Worm (Caenorhabditis elegans) whole organism, mixed stage, embryonic: ENCODE results near the gene M153.3.

Source experiments
- bed-3 ChIP-seq: fragments of 200-800 bp; sonication (Bioruptor generic); optimal IDR thresholded peaks from 3 replicates; lab custom pipeline; 2018; ENCODE audit warnings: mild to moderate bottlenecking, missing genetic modification characterization, moderate library complexity, missing compliant biosample characterization
- ceh-43 ChIP-seq: fragments of 200-800 bp; sonication (Bioruptor generic); optimal IDR thresholded peaks from 2 replicates; lab custom pipeline; 2018; ENCODE audit warnings: mild to moderate bottlenecking, missing genetic modification characterization, moderate library complexity, missing compliant biosample characterization
- ces-1 ChIP-seq: fragments of 150-350 bp; optimal IDR thresholded peaks from 2 replicates; lab custom pipeline; 2014; ENCODE audit warnings: missing biosample characterization, missing genetic modification reagents, missing genetic modification characterization
- cnd-1 ChIP-seq: fragments of 200-800 bp; sonication (Bioruptor generic); optimal IDR thresholded peaks from 2 replicates; lab custom pipeline; 2018; ENCODE audit warnings: mild to moderate bottlenecking, missing genetic modification characterization, missing compliant biosample characterization
- drap-1 ChIP-seq: fragments of 200-800 bp; sonication (Bioruptor generic); optimal IDR thresholded peaks from 3 replicates; lab custom pipeline; 2018; ENCODE audit warnings: mild to moderate bottlenecking, missing genetic modification characterization, missing compliant biosample characterization
- elt-1 ChIP-seq: sonication (generic microtip); optimal IDR thresholded peaks from 2 replicates; lab custom pipeline; 2017; ENCODE audit warnings: missing genetic modification characterization, mild to moderate bottlenecking, missing compliant biosample characterization, antibody characterized with exemption, moderate library complexity, borderline replicate concordance; ENCODE audit not compliant: insufficient read depth
- elt-3 ChIP-seq: fragments of 150-350 bp; optimal IDR thresholded peaks from 2 replicates; lab custom pipeline; 2014; ENCODE audit warnings: missing biosample characterization, missing genetic modification characterization
- flh-1 ChIP-seq: fragments of 200-800 bp; sonication (Bioruptor generic); optimal IDR thresholded peaks from 2 replicates; lab custom pipeline; 2018; ENCODE audit warnings: mild to moderate bottlenecking, missing genetic modification characterization, moderate library complexity, missing compliant biosample characterization
- ham-2 ChIP-seq: fragments of 200-800 bp; sonication (Bioruptor generic); optimal IDR thresholded peaks from 2 replicates; lab custom pipeline; 2018; ENCODE audit warnings: mild to moderate bottlenecking, missing genetic modification characterization, missing compliant biosample characterization
- hlh-1 ChIP-seq: fragments of 150-350 bp; optimal IDR thresholded peaks from 2 replicates; lab custom pipeline; 2014; ENCODE audit warnings: missing biosample characterization, missing genetic modification reagents, missing genetic modification characterization
- lin-13 ChIP-seq: fragments of 150-350 bp; optimal IDR thresholded peaks from 2 replicates; lab custom pipeline; 2014; ENCODE audit warnings: missing biosample characterization, missing genetic modification characterization
- lsy-2 ChIP-seq: fragments of 150-350 bp; optimal IDR thresholded peaks from 2 replicates; lab custom pipeline; 2014; ENCODE audit warnings: missing biosample characterization, missing genetic modification characterization
- mab-5 ChIP-seq: fragments of 150-350 bp; optimal IDR thresholded peaks from 2 replicates; lab custom pipeline; 2014; ENCODE audit warnings: missing biosample characterization, missing genetic modification characterization
- mls-2 ChIP-seq: sonication (generic microtip); optimal IDR thresholded peaks from 2 replicates; lab custom pipeline; 2016; ENCODE audit warnings: mild to moderate bottlenecking, missing genetic modification characterization, moderate library complexity, missing compliant biosample characterization
- nhr-12 ChIP-seq: fragments of 150-350 bp; optimal IDR thresholded peaks from 2 replicates; lab custom pipeline; 2014; ENCODE audit warnings: missing biosample characterization, missing genetic modification characterization
- nhr-237 ChIP-seq: fragments of 150-350 bp; optimal IDR thresholded peaks from 2 replicates; lab custom pipeline; 2014; ENCODE audit warnings: missing biosample characterization, missing genetic modification characterization
- nhr-28 ChIP-seq: fragments of 150-350 bp; optimal IDR thresholded peaks from 2 replicates; lab custom pipeline; 2014; ENCODE audit warnings: missing biosample characterization, missing genetic modification characterization
- pha-4 ChIP-seq: fragments of 150-350 bp; optimal IDR thresholded peaks from 2 replicates; lab custom pipeline; 2018; ENCODE audit warnings: missing biosample characterization, missing genetic modification reagents, missing genetic modification characterization
- sem-2 ChIP-seq: fragments of 200-800 bp; sonication (Bioruptor generic); optimal IDR thresholded peaks from 2 replicates; lab custom pipeline; 2018; ENCODE audit warnings: mild to moderate bottlenecking, missing genetic modification characterization, missing compliant biosample characterization
- snpc-4 ChIP-seq: fragments of 150-350 bp; optimal IDR thresholded peaks from 2 replicates; lab custom pipeline; 2014; ENCODE audit warnings: missing biosample characterization, missing genetic modification characterization
- tbx-8 ChIP-seq: fragments of 200-800 bp; sonication (Bioruptor generic); optimal IDR thresholded peaks from 2 replicates; lab custom pipeline; 2018; ENCODE audit warnings: mild to moderate bottlenecking, missing genetic modification characterization, moderate library complexity, missing compliant biosample characterization
- unc-120 ChIP-seq: sonication (generic microtip); optimal IDR thresholded peaks from 2 replicates; lab custom pipeline; 2017; ENCODE audit warnings: missing genetic modification characterization, missing compliant biosample characterization; ENCODE audit not compliant: poor library complexity, severe bottlenecking
- unc-39 ChIP-seq: fragments of 150-350 bp; optimal IDR thresholded peaks from 2 replicates; lab custom pipeline; 2014; ENCODE audit warnings: missing biosample characterization, missing genetic modification characterization
- unc-62 ChIP-seq: fragments of 150-350 bp; optimal IDR thresholded peaks from 2 replicates; lab custom pipeline; 2014; ENCODE audit warnings: missing biosample characterization, missing genetic modification reagents, missing genetic modification characterization
- ztf-11 ChIP-seq: fragments of 150-350 bp; optimal IDR thresholded peaks from 2 replicates; lab custom pipeline; 2014; ENCODE audit warnings: missing biosample characterization, missing genetic modification characterization

Gene M153.3

DNA sequence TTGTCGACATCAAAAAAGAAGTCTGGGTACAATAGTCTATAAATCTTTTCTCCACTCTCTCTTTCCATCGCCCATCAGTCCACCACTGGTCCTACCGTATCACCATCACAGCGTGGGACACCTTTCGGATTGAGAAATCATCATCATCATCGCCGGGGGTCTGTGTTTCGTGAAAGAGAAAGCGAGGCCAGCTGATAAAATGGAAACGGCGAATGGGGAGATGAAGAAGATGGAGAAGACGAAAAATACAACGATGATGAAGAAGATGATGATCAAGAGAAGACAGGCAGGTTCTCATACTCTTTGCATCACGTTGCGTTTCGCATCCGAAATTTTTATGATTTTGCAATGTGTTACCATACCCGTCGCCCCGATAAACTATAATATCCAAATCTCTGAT is 33.7 kb downstream of the M153.3 start:
- TF ChIP-seq sem-2 (GFP tag; lab: Kevin White, UChicago) (no peak), ztf-11 (no peak), ceh-43 (GFP tag; lab: Kevin White, UChicago) (no peak), lin-13 (no peak), unc-120 (no peak), elt-3 (tag; lab: Kevin White, UChicago) (peak; percentile 9), ham-2 (GFP tag; lab: Kevin White, UChicago) (peak; percentile 31), unc-62 (GFP tag; lab: Kevin White, UChicago) (peak; percentile 42)

DNA sequence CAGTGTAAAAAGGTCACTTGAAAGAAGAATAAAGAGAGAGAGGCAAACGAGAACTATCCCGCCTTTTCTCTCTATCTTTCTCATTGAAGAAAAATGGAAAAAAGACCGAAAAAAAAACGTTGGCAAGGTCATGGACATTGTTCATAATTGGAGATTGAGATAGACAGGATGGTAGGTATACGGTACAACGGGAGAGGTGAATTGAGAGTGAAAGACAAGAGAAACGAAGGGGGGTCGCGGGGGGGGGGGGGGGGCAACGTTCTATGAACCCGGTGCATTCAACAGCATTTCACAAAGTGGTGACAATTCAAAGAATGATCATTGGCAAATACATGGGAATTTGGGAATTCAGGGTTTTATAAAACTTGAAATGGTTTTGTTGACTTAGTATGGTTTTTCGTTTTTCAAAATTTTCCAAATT is 34.2 kb downstream of the M153.3 start:
- TF ChIP-seq bed-3 (no peak), mls-2 (tag; lab: Kevin White, UChicago) (peak; percentile 2)

DNA sequence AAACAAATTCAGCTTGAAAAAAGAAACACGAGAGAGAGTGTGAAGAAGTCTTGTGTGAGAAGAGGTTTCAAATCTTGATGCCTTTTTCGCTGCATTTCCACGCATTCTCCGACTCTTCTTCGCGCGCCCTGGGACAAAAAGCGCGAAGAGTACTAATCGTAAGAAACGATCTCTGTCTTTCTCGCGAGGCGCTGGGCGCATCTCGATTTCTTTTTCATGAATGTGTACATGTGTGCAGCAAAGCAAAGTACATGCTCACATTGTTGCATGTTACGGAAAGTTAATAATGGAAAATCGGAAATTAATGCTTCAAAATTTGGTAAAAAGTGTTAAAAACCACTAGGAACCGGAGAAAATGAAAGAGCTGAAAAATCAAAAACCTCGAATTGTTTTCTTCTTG is 34.9 kb downstream of the M153.3 start:
- TF ChIP-seq hlh-1 (tag; lab: Kevin White, UChicago) (no peak), nhr-12 (no peak), nhr-237 (tag; lab: Kevin White, UChicago) (no peak), unc-39 (tag; lab: Kevin White, UChicago) (no peak), snpc-4 (no peak), mab-5 (tag; lab: Kevin White, UChicago) (no peak), elt-1 (tag; lab: Kevin White, UChicago) (no peak), ces-1 (GFP tag; lab: Kevin White, UChicago) (no peak), drap-1 (GFP tag; lab: Kevin White, UChicago) (no peak), lsy-2 (tag; lab: Kevin White, UChicago) (no peak), cnd-1 (tag; lab: Kevin White, UChicago) (no peak)

DNA sequence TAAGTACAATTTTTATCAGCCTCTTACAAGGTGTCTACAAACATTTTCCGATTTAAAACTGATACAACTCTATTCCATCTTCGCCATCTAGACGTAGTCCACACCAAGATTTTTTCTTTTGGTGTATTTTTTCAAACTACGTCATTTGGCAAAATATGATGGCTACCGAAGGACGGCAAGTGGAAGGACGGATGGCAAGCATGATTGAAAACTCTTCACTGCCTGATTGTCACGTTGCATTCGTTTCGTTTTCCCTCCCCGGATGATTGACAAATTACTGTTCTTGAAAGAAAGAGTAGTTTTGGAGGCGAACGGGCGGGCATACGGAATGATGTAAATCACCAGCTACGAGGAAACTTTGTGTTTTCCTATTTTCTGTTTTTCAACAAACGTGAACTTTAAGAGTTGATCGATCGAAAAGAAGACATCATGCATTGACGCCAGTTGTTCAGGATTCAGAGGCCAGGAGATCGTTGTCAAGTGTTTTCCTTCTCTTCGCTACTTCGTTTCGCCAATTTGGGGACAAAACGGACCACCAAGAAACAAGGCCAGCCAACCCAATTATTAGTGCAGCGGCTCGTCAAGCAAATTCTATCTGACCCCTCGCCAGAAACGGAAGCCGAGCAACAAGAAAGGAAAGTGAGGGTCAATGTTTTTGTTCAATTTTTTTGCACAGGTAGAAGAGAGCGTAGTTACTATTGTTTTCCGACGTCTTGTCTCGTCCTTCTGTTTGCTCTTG is 35.9 kb downstream of the M153.3 start:
- TF ChIP-seq unc-39 (tag; lab: Kevin White, UChicago) = no peak
- TF ChIP-seq ces-1 (GFP tag; lab: Kevin White, UChicago) = peak; percentile 80

DNA sequence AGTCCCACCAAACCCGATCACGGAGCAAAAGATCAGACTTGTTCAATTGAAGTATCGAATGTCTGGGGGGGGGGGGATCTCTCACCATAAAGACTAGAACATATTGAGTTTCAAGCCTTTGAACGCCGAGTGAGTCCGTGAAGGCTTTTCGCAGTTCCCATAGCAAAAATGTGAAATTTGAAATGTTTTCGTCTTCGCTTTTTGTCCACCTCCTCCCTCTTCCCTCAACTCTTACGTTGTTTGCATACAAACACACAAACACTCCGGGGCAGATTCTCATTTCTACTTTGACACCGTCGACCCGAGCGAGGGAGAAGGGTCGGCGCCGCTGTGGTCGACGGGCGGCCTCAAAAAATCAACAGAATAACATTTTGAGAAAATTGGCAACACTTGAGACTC is 36.4 kb downstream of the M153.3 start:
- TF ChIP-seq drap-1 (GFP tag; lab: Kevin White, UChicago) (peak; percentile 12), flh-1 (no peak), nhr-12 (no peak), elt-1 (tag; lab: Kevin White, UChicago) (no peak), lin-13 (no peak), unc-120 (no peak), nhr-237 (tag; lab: Kevin White, UChicago) (no peak), tbx-8 (no peak), snpc-4 (no peak), pha-4 (peak; percentile 61)

DNA sequence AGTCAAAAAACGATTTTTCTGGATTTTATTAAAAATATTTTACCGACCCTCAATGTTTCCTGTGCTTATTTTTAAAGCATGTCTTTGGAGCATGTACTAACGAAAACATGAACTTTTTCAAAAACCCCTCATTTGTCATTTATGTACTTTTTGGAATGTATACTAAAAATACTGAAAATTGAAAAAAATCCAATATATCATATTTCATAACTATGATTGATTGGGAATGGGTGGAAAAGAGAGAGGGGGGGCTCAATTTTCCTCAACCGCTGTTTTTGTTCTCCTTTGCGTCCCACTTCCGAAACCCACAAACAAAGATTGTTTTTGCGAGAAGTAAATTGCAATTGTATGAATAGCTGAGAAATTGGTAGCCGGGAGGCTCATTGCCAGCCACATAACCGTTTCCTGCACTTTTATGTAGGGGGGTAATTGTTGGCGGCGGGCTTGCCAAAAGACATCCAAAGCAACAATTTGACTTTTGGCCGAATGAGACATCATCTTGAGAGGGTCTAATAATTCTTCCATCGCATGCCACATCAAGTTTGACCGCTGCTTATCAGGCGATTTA is 37.2 kb downstream of the M153.3 start:
- TF ChIP-seq ces-1 (GFP tag; lab: Kevin White, UChicago) (no peak), nhr-28 (tag; lab: Kevin White, UChicago) (no peak), lsy-2 (tag; lab: Kevin White, UChicago) (no peak), nhr-12 (no peak), ham-2 (GFP tag; lab: Kevin White, UChicago) (no peak), elt-3 (tag; lab: Kevin White, UChicago) (no peak), mab-5 (tag; lab: Kevin White, UChicago) (no peak)

DNA sequence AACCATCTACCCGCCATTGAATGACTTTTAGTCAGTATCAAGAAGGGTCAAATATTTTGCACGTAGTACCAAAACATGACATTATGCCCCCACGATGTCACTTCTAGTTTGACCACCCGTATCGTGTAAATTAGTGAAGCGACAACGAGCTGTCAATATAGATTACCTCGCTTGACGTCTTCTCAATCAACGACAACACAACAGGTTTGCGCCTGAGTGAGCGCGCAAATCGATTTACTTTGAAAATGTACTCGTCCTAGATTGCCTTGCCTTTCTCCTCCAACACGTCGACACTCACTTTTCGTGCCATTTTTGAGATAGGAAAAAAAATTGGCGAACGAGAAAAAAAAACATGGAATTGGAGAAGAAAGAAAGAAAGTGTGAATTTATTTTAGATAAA is 38.0 kb downstream of the M153.3 start:
- TF ChIP-seq hlh-1 (tag; lab: Kevin White, UChicago) (no peak), ces-1 (GFP tag; lab: Kevin White, UChicago) (peak; percentile 63), mls-2 (tag; lab: Kevin White, UChicago) (no peak), unc-39 (tag; lab: Kevin White, UChicago) (no peak), unc-62 (GFP tag; lab: Kevin White, UChicago) (peak; percentile 92)
- TF ChIP-seq, all 35 proteins: peak for 2
